Fruit fly (Drosophila melanogaster) whole organism, prepupa: Measurements from ENCODE around the gene CG14411.

Source experiments
- CG10631 ChIP-seq: fragments of 200-800 bp; sonication (Bioruptor generic); optimal IDR thresholded peaks from 2 replicates; lab custom pipeline; 2016; ENCODE audit warnings: missing biosample characterization, missing genetic modification characterization
- CG10669 ChIP-seq: fragments of 200-800 bp; sonication (Bioruptor generic); optimal IDR thresholded peaks from 3 replicates; lab custom pipeline; 2018; ENCODE audit warnings: missing biosample characterization, mild to moderate bottlenecking, missing genetic modification characterization, moderate library complexity
- CG11294 ChIP-seq: fragments of 200-800 bp; sonication (Bioruptor generic); IDR thresholded peaks from 2 replicates; pipeline ENCODE4 v1.3.6; 2022; ENCODE audit warnings: missing biosample characterization, missing genetic modification characterization
- CG15336 ChIP-seq: fragments of 200-800 bp; sonication (Bioruptor generic); IDR thresholded peaks from 2 replicates; pipeline ENCODE4 v1.3.6; 2022; ENCODE audit warnings: missing biosample characterization, missing genetic modification characterization
- CG16779 ChIP-seq: fragments of 200-800 bp; sonication (Bioruptor generic); optimal IDR thresholded peaks from 3 replicates; lab custom pipeline; 2017; ENCODE audit warnings: missing biosample characterization, mild to moderate bottlenecking, missing genetic modification characterization
- CG3032 ChIP-seq: fragments of 200-800 bp; optimal IDR thresholded peaks from 2 replicates; lab custom pipeline; 2019; ENCODE audit warnings: missing biosample characterization, mild to moderate bottlenecking, missing genetic modification characterization, moderate library complexity
- CG31627 ChIP-seq: fragments of 200-800 bp; sonication (Bioruptor generic); optimal IDR thresholded peaks from 3 replicates; lab custom pipeline; 2016; ENCODE audit warnings: missing biosample characterization, missing genetic modification characterization
- CG32006 ChIP-seq: fragments of 200-800 bp; sonication (Bioruptor generic); optimal IDR thresholded peaks from 3 replicates; lab custom pipeline; 2017; ENCODE audit warnings: missing biosample characterization, mild to moderate bottlenecking, missing genetic modification characterization
- CG34406 ChIP-seq: fragments of 200-800 bp; sonication (Bioruptor generic); optimal IDR thresholded peaks from 3 replicates; lab custom pipeline; 2016; ENCODE audit warnings: missing biosample characterization, missing genetic modification characterization
- CG3919 ChIP-seq: fragments of 200-800 bp; sonication (Bioruptor generic); optimal IDR thresholded peaks from 3 replicates; lab custom pipeline; 2016; ENCODE audit warnings: missing biosample characterization, missing genetic modification characterization
- CG6276 ChIP-seq: fragments of 200-800 bp; sonication (Bioruptor generic); optimal IDR thresholded peaks from 2 replicates; lab custom pipeline; 2017; ENCODE audit warnings: missing biosample characterization, mild to moderate bottlenecking, missing genetic modification characterization
- CG6792 ChIP-seq: fragments of 200-800 bp; sonication (Bioruptor generic); optimal IDR thresholded peaks from 3 replicates; lab custom pipeline; 2016; ENCODE audit warnings: missing biosample characterization, missing genetic modification characterization
- CG6808 ChIP-seq: fragments of 200-800 bp; sonication (Bioruptor generic); optimal IDR thresholded peaks from 3 replicates; lab custom pipeline; 2017; ENCODE audit warnings: missing biosample characterization, missing genetic modification characterization, mild to moderate bottlenecking, moderate library complexity, missing genetic modification reagents
- CG7368 ChIP-seq: fragments of 200-800 bp; sonication (Bioruptor generic); optimal IDR thresholded peaks from 3 replicates; lab custom pipeline; 2016; ENCODE audit warnings: missing biosample characterization, missing genetic modification characterization
- CG8119 ChIP-seq: fragments of 200-800 bp; sonication (Bioruptor generic); IDR thresholded peaks from 3 replicates; pipeline ENCODE4 v1.3.6; 2022; ENCODE audit warnings: missing biosample characterization, missing genetic modification characterization
- CG9139 ChIP-seq: fragments of 200-800 bp; sonication (Bioruptor generic); optimal IDR thresholded peaks from 3 replicates; lab custom pipeline; 2017; ENCODE audit warnings: missing biosample characterization, mild to moderate bottlenecking, missing genetic modification characterization
- Eip75B ChIP-seq: fragments of 200-800 bp; sonication (Bioruptor generic); optimal IDR thresholded peaks from 3 replicates; lab custom pipeline; 2016; ENCODE audit warnings: missing biosample characterization, missing genetic modification characterization
- Gug ChIP-seq: fragments of 200-800 bp; sonication (Bioruptor generic); IDR thresholded peaks from 2 replicates; pipeline ENCODE4 v1.3.6; 2022; ENCODE audit warnings: missing biosample characterization, missing genetic modification characterization
- Hr38 ChIP-seq: sonication (Bioruptor generic); optimal IDR thresholded peaks from 2 replicates; lab custom pipeline; 2016; ENCODE audit warnings: missing biosample characterization, missing genetic modification characterization
- Hr39 ChIP-seq: fragments of 200-800 bp; sonication (Bioruptor generic); optimal IDR thresholded peaks from 2 replicates; lab custom pipeline; 2016; ENCODE audit warnings: missing biosample characterization, missing genetic modification characterization
- Lpt ChIP-seq: fragments of 200-800 bp; sonication (Bioruptor generic); optimal IDR thresholded peaks from 3 replicates; lab custom pipeline; 2016; ENCODE audit warnings: missing biosample characterization, missing genetic modification characterization
- Sox102F ChIP-seq: fragments of 200-800 bp; sonication (Bioruptor generic); optimal IDR thresholded peaks from 2 replicates; lab custom pipeline; 2016; ENCODE audit warnings: missing biosample characterization, mild to moderate bottlenecking, missing genetic modification characterization
- Sox14 ChIP-seq: fragments of 200-800 bp; sonication (Bioruptor generic); optimal IDR thresholded peaks from 3 replicates; lab custom pipeline; 2016; ENCODE audit warnings: missing biosample characterization, missing genetic modification characterization
- Sox15 ChIP-seq: fragments of 200-800 bp; sonication (Bioruptor generic); optimal IDR thresholded peaks from 3 replicates; lab custom pipeline; 2016; ENCODE audit warnings: missing biosample characterization, missing genetic modification characterization
- achi ChIP-seq: fragments of 200-800 bp; sonication (Bioruptor generic); optimal IDR thresholded peaks from 3 replicates; lab custom pipeline; 2016; ENCODE audit warnings: missing biosample characterization, missing genetic modification characterization
- dac ChIP-seq: fragments of 200-800 bp; sonication (Bioruptor generic); optimal IDR thresholded peaks from 2 replicates; lab custom pipeline; 2017; ENCODE audit warnings: missing biosample characterization, mild to moderate bottlenecking, missing genetic modification characterization
- dsx ChIP-seq: fragments of 200-800 bp; optimal IDR thresholded peaks from 3 replicates; lab custom pipeline; 2019; ENCODE audit warnings: missing biosample characterization, mild to moderate bottlenecking, missing genetic modification characterization, moderate library complexity; ENCODE audit not compliant: poor library complexity, severe bottlenecking
- eg ChIP-seq: fragments of 200-800 bp; sonication (Bioruptor generic); IDR thresholded peaks from 3 replicates; pipeline ENCODE4 v1.3.6; 2022; ENCODE audit warnings: missing biosample characterization, missing genetic modification characterization
- esn ChIP-seq: fragments of 200-800 bp; sonication (Bioruptor generic); optimal IDR thresholded peaks from 2 replicates; lab custom pipeline; 2016; ENCODE audit warnings: missing biosample characterization, mild to moderate bottlenecking, missing genetic modification characterization, moderate library complexity
- fd85E ChIP-seq: fragments of 200-800 bp; sonication (Bioruptor generic); optimal IDR thresholded peaks from 3 replicates; lab custom pipeline; 2016; ENCODE audit warnings: missing biosample characterization, missing genetic modification characterization
- fkh ChIP-seq: fragments of 200-800 bp; sonication (Bioruptor generic); optimal IDR thresholded peaks from 3 replicates; lab custom pipeline; 2017; ENCODE audit warnings: missing biosample characterization, mild to moderate bottlenecking, missing genetic modification characterization, moderate library complexity
- lz ChIP-seq: fragments of 200-800 bp; sonication (Bioruptor generic); optimal IDR thresholded peaks from 3 replicates; lab custom pipeline; 2016; ENCODE audit warnings: missing biosample characterization, missing genetic modification characterization
- pdm3 ChIP-seq: fragments of 200-800 bp; sonication (Bioruptor generic); optimal IDR thresholded peaks from 3 replicates; lab custom pipeline; 2016; ENCODE audit warnings: missing biosample characterization, missing genetic modification characterization
- salr ChIP-seq, 2 experiments: fragments of 200-800 bp; sonication (Bioruptor generic); optimal IDR thresholded peaks; 3 replicates each; lab custom pipeline; 2016 to 2018; ENCODE audit warnings: missing biosample characterization in 2 of 2, missing genetic modification characterization in 2 of 2, mild to moderate bottlenecking in 1 of 2
- spab ChIP-seq: fragments of 200-800 bp; sonication (Bioruptor generic); optimal IDR thresholded peaks from 2 replicates; lab custom pipeline; 2017; ENCODE audit warnings: missing biosample characterization, mild to moderate bottlenecking, missing genetic modification characterization, missing genetic modification reagents
- ss ChIP-seq, 2 experiments: fragments of 200-800 bp; sonication (Bioruptor generic); optimal IDR thresholded peaks; 2 replicates in 1 of 2; 3 replicates in 1 of 2; lab custom pipeline; 2017 to 2018; ENCODE audit warnings: mild to moderate bottlenecking in 2 of 2, missing biosample characterization in 2 of 2, missing genetic modification characterization in 2 of 2, moderate library complexity in 1 of 2
- svp ChIP-seq: fragments of 200-800 bp; sonication (Bioruptor generic); peaks from one replicate; lab custom pipeline; 2016; ENCODE audit warnings: missing biosample characterization, missing genetic modification characterization
- topi ChIP-seq: fragments of 200-800 bp; sonication (Bioruptor generic); optimal IDR thresholded peaks from 3 replicates; lab custom pipeline; 2016; ENCODE audit warnings: missing biosample characterization, missing genetic modification characterization
- vri ChIP-seq: fragments of 200-800 bp; sonication (Bioruptor generic); optimal IDR thresholded peaks from 3 replicates; lab custom pipeline; 2016; ENCODE audit warnings: missing biosample characterization, mild to moderate bottlenecking, missing genetic modification characterization

Gene CG14411

DNA sequence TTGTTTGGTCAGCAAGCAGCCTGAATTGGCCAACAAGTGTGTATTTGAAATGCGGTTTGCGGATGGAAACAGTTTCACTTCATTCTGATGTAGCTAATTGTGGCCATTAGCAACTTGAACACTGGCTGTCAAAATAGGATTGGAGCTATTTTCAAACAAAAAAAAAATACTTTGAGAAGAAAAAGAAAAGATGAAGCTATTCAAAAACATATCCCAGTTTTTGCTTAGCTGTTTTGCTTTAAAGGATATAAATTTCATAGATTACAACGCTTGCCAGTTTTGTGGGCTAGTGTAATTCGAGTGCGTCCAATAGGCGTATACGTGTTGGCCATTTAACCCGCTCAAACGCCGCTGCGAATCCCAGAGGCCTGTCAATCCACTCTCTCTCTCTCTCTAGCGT is 20.2 kb upstream of the CG14411 start (continued):
- TF ChIP-seq CG16779 (no peak), vri (GFP tag; lab: Kevin White, UChicago) (no peak), topi (no peak), fd85E (GFP tag; lab: Kevin White, UChicago) (no peak), ss (GFP tag; optimal IDR thresholded peaks at IDR 0.05; lab: Kevin White, UChicago) (no peak), CG8119 (GFP tag; lab: Robert Waterston, UW) (peak; percentile 80), Eip75B (GFP tag; lab: Kevin White, UChicago) (no peak), CG11294 (GFP tag; lab: Robert Waterston, UW) (peak; percentile 45; the same call in 1 of the 2 replicates), Hr38 (GFP tag; lab: Kevin White, UChicago) (no peak), CG6276 (GFP tag; lab: Kevin White, UChicago) (peak; percentile 73), Sox14 (GFP tag; lab: Kevin White, UChicago) (no peak), CG10631 (GFP tag; lab: Kevin White, UChicago) (peak; percentile 11), CG3032 (tag; lab: Kevin White, UChicago) (no peak), pdm3 (GFP tag; lab: Kevin White, UChicago) (peak; percentile 45), esn (no peak), CG3919 (GFP tag; lab: Kevin White, UChicago) (peak; percentile 22), CG32006 (GFP tag; lab: Kevin White, UChicago) (peak; percentile 73), lz (GFP tag; lab: Kevin White, UChicago) (no peak), CG6808 (GFP tag; lab: Kevin White, UChicago) (no peak), achi (GFP tag; lab: Kevin White, UChicago) (peak; percentile 27), Sox15 (GFP tag; lab: Kevin White, UChicago) (no peak), eg (GFP tag; lab: Robert Waterston, UW) (peak; percentile 76), CG10669 (no peak), CG31627 (GFP tag; lab: Kevin White, UChicago) (no peak), dac (GFP tag; lab: Kevin White, UChicago) (peak; percentile 31), CG9139 (no peak), spab (GFP tag; lab: Kevin White, UChicago) (no peak), Lpt (GFP tag; lab: Kevin White, UChicago) (peak; percentile 37), Gug (GFP tag; lab: Robert Waterston, UW) (peak; percentile 26; the same call in 1 of the 2 replicates), CG7368 (GFP tag; lab: Kevin White, UChicago) (no peak), CG6792 (GFP tag; lab: Kevin White, UChicago) (no peak), fkh (GFP tag; lab: Kevin White, UChicago) (no peak), dsx (no peak), CG15336 (GFP tag; lab: Robert Waterston, UW) (peak; percentile 89), Hr39 (GFP tag; lab: Kevin White, UChicago) (no peak), CG34406 (GFP tag; lab: Kevin White, UChicago) (no peak), salr (GFP tag; optimal IDR thresholded peaks at IDR 0.05; lab: Kevin White, UChicago) (no peak), svp (GFP tag; lab: Kevin White, UChicago) (no peak)

DNA sequence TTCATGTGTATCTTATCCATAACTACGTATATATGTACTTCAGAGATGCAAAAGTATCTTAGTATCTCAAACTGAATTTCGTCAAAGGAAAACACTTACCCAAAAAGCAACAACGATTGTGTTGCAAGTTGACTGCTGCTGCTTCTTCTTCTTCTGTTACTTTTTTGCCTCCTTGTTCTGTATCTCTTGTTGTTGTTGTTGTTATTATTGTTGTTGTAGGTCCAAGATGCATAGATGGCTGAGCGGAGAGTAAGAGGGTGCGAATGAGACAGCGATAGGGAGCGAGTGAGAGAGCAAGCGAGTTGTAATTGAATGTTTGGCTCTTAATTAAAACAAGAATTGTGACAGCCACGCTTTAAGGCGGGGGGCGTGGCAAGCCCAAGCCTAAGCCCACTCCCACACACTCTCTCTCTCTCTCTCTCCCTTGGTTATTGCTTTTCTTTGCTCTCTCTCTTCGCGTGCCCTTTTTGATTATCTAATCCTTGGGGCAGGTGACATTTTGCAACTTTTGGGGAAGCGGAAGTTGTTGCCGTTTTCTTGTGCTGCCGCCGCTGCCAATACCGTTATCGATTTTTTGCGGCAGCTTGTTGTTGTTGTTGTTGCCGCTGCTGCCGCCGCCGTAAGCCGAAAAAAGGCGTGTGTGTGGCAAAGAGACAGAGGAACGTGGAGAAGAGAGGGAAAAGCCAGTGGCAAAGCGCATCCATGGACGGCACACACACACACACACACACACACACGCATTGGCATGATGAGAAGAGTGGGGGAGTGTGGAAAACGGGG is 7.6 kb upstream of the CG14411 start:
- TF ChIP-seq svp (GFP tag; lab: Kevin White, UChicago), result peak; percentile 62
- no peak for TF ChIP-seq Sox102F
